Worm (Caenorhabditis elegans): ENCODE measurements around the gene Y110A2AL.7.

ce11 chrII:2841529-2841928 lies 1.5 kb downstream of the Y110A2AL.7 start, which contains the start of gene Y110A2AL.6:
- TF ChIP-seq nhr-48 (tag; optimal IDR thresholded peaks at IDR 0.05) (no peak), jun-1 (tag; optimal IDR thresholded peaks at IDR 0.05) (no peak), tra-1 (GFP tag; IDR thresholded peaks at IDR 0.05) (no peak), snpc-4 (tag; optimal IDR thresholded peaks at IDR 0.05) (no peak), nhr-28 (tag; optimal IDR thresholded peaks at IDR 0.05) (no peak), pha-4 (GFP tag; IDR thresholded peaks at IDR 0.05) (no peak), pha-4 (tag; optimal IDR thresholded peaks at IDR 0.05) (no peak), nhr-237 (tag; optimal IDR thresholded peaks at IDR 0.05) (no peak), unc-39 (tag; optimal IDR thresholded peaks at IDR 0.05) (no peak), lir-3 (tag; optimal IDR thresholded peaks at IDR 0.05) (no peak), ceh-82 (tag; optimal IDR thresholded peaks at IDR 0.05) (no peak), nhr-42 (GFP tag; IDR thresholded peaks at IDR 0.05) (no peak), spr-3 (GFP tag; optimal IDR thresholded peaks at IDR 0.05) (no peak), lin-39 (tag; optimal IDR thresholded peaks at IDR 0.05) (no peak), ama-1 (optimal IDR thresholded peaks at IDR 0.05) (no peak)
